Worm (Caenorhabditis elegans) whole organism, L2 larva: ENCODE results near the gene pde-2.

Experiments used
- C34F6.9 ChIP-seq: fragments of 150-350 bp; optimal IDR thresholded peaks from 2 replicates; lab custom pipeline; 2014; ENCODE audit warnings: missing biosample characterization, missing genetic modification characterization
- F13H6.1 ChIP-seq: sonication (generic microtip); optimal IDR thresholded peaks from 2 replicates; lab custom pipeline; 2016; ENCODE audit warnings: missing genetic modification characterization, missing compliant biosample characterization
- R02D3.7 ChIP-seq: fragments of 150-350 bp; optimal IDR thresholded peaks from 2 replicates; lab custom pipeline; 2014; ENCODE audit warnings: missing biosample characterization, missing genetic modification characterization
- alr-1 ChIP-seq: fragments of 150-350 bp; optimal IDR thresholded peaks from 2 replicates; lab custom pipeline; 2014; ENCODE audit warnings: missing biosample characterization, missing genetic modification characterization
- ama-1 ChIP-seq: fragments of 150-350 bp; optimal IDR thresholded peaks from 2 replicates; lab custom pipeline; 2018; ENCODE audit warnings: inconsistent platforms
- blmp-1 ChIP-seq: sonication (generic microtip); optimal IDR thresholded peaks from 2 replicates; lab custom pipeline; 2017; ENCODE audit warnings: missing genetic modification characterization, mild to moderate bottlenecking, missing compliant biosample characterization, antibody characterized with exemption, moderate library complexity; ENCODE audit not compliant: insufficient read depth
- ceh-16 ChIP-seq: fragments of 150-350 bp; optimal IDR thresholded peaks from 2 replicates; lab custom pipeline; 2014; ENCODE audit warnings: missing biosample characterization, missing genetic modification characterization
- ceh-82 ChIP-seq: fragments of 150-350 bp; optimal IDR thresholded peaks from 2 replicates; lab custom pipeline; 2014; ENCODE audit warnings: missing biosample characterization, missing genetic modification characterization
- crh-2 ChIP-seq: sonication (generic microtip); optimal IDR thresholded peaks from 2 replicates; lab custom pipeline; 2017; ENCODE audit warnings: missing biosample characterization, missing genetic modification characterization
- dmd-4 ChIP-seq: sonication (generic microtip); optimal IDR thresholded peaks from 2 replicates; lab custom pipeline; 2017; ENCODE audit warnings: missing biosample characterization, missing genetic modification characterization
- egl-27 ChIP-seq: sonication (generic microtip); optimal IDR thresholded peaks from 3 replicates; lab custom pipeline; 2017; ENCODE audit warnings: missing biosample characterization, missing genetic modification reagents, missing genetic modification characterization
- elt-1 ChIP-seq: fragments of 150-350 bp; optimal IDR thresholded peaks from 2 replicates; lab custom pipeline; 2014; ENCODE audit warnings: missing biosample characterization, missing genetic modification characterization
- elt-3 ChIP-seq: sonication (generic microtip); optimal IDR thresholded peaks from 2 replicates; lab custom pipeline; 2017; ENCODE audit warnings: missing biosample characterization, missing genetic modification characterization
- gmeb-1 ChIP-seq: fragments of 150-350 bp; optimal IDR thresholded peaks from 2 replicates; lab custom pipeline; 2014; ENCODE audit warnings: missing biosample characterization, missing genetic modification characterization
- lin-11 ChIP-seq: fragments of 150-350 bp; sonication (generic microtip); optimal IDR thresholded peaks from 2 replicates; lab custom pipeline; 2014; ENCODE audit warnings: missing biosample characterization, missing genetic modification characterization, inconsistent platforms, mixed read lengths
- lin-13 ChIP-seq: fragments of 150-350 bp; optimal IDR thresholded peaks from 2 replicates; lab custom pipeline; 2014; ENCODE audit warnings: missing biosample characterization, missing genetic modification reagents, missing genetic modification characterization
- mab-5 ChIP-seq: fragments of 150-350 bp; optimal IDR thresholded peaks from 2 replicates; lab custom pipeline; 2014; ENCODE audit warnings: missing biosample characterization, missing genetic modification characterization
- mbf-1 ChIP-seq: sonication (generic microtip); optimal IDR thresholded peaks from 2 replicates; lab custom pipeline; 2017; ENCODE audit warnings: missing biosample characterization, missing genetic modification characterization
- mdl-1 ChIP-seq, 2 experiments: fragments of 150-350 bp in 1 of 2; sonication (generic microtip) in 1 of 2; optimal IDR thresholded peaks; 2 replicates each; lab custom pipeline; 2017; ENCODE audit warnings: missing biosample characterization in 2 of 2, missing genetic modification characterization in 2 of 2
- nhr-10 ChIP-seq: sonication (generic microtip); optimal IDR thresholded peaks from 2 replicates; lab custom pipeline; 2017; ENCODE audit warnings: missing biosample characterization, missing genetic modification characterization
- nhr-11 ChIP-seq: fragments of 150-350 bp; optimal IDR thresholded peaks from 2 replicates; lab custom pipeline; 2014; ENCODE audit warnings: missing biosample characterization, missing genetic modification characterization
- nhr-12 ChIP-seq: fragments of 150-350 bp; optimal IDR thresholded peaks from 2 replicates; lab custom pipeline; 2014; ENCODE audit warnings: missing biosample characterization, missing genetic modification characterization
- nhr-129 ChIP-seq: fragments of 150-350 bp; optimal IDR thresholded peaks from 2 replicates; lab custom pipeline; 2014; ENCODE audit warnings: missing biosample characterization, missing genetic modification characterization
- nhr-21 ChIP-seq: fragments of 150-350 bp; optimal IDR thresholded peaks from 2 replicates; lab custom pipeline; 2014; ENCODE audit warnings: missing biosample characterization, missing genetic modification characterization
- nhr-237 ChIP-seq: fragments of 150-350 bp; optimal IDR thresholded peaks from 2 replicates; lab custom pipeline; 2014; ENCODE audit warnings: missing biosample characterization, missing genetic modification characterization
- nhr-25 ChIP-seq: fragments of 150-350 bp; sonication (generic microtip); optimal IDR thresholded peaks from 3 replicates; lab custom pipeline; 2014; ENCODE audit warnings: missing biosample characterization, missing genetic modification characterization
- nhr-6 ChIP-seq: fragments of 150-350 bp; optimal IDR thresholded peaks from 2 replicates; lab custom pipeline; 2014; ENCODE audit warnings: missing biosample characterization, missing genetic modification characterization
- peb-1 ChIP-seq: fragments of 150-350 bp; optimal IDR thresholded peaks from 2 replicates; lab custom pipeline; 2014; ENCODE audit warnings: missing biosample characterization, missing genetic modification characterization
- sem-4 ChIP-seq: fragments of 150-350 bp; optimal IDR thresholded peaks from 2 replicates; lab custom pipeline; 2014; ENCODE audit warnings: missing biosample characterization, missing genetic modification reagents, missing genetic modification characterization
- skn-1 ChIP-seq: sonication (generic microtip); optimal IDR thresholded peaks from 2 replicates; lab custom pipeline; 2017; ENCODE audit warnings: missing biosample characterization, missing genetic modification characterization
- sma-3 ChIP-seq: sonication (generic microtip); optimal IDR thresholded peaks from 2 replicates; lab custom pipeline; 2016; ENCODE audit warnings: missing genetic modification reagents, missing genetic modification characterization, missing compliant biosample characterization
- sma-9 ChIP-seq, 2 experiments: fragments of 150-350 bp in 1 of 2; sonication (generic microtip) in 1 of 2; optimal IDR thresholded peaks; 2 replicates each; lab custom pipeline; 2014 to 2016; ENCODE audit warnings: missing genetic modification characterization in 2 of 2, mild to moderate bottlenecking in 1 of 2, missing biosample characterization in 1 of 2, missing compliant biosample characterization in 1 of 2, missing genetic modification reagents in 1 of 2, moderate library complexity in 1 of 2
- snpc-4 ChIP-seq: fragments of 150-350 bp; optimal IDR thresholded peaks from 2 replicates; lab custom pipeline; 2014; ENCODE audit warnings: missing biosample characterization, missing genetic modification characterization
- unc-39 ChIP-seq: fragments of 150-350 bp; optimal IDR thresholded peaks from 2 replicates; lab custom pipeline; 2014; ENCODE audit warnings: missing biosample characterization, missing genetic modification characterization
- unc-55 ChIP-seq: fragments of 150-350 bp; sonication (generic microtip); optimal IDR thresholded peaks from 3 replicates; lab custom pipeline; 2014; ENCODE audit warnings: missing biosample characterization, missing genetic modification reagents, missing genetic modification characterization
- unc-62 ChIP-seq: fragments of 150-350 bp; optimal IDR thresholded peaks from 2 replicates; lab custom pipeline; 2014; ENCODE audit warnings: missing biosample characterization, missing genetic modification reagents, missing genetic modification characterization
- zag-1 ChIP-seq: fragments of 150-350 bp; optimal IDR thresholded peaks from 2 replicates; lab custom pipeline; 2014; ENCODE audit warnings: missing biosample characterization, missing genetic modification characterization
- ztf-4 ChIP-seq: fragments of 150-350 bp; optimal IDR thresholded peaks from 2 replicates; lab custom pipeline; 2014; ENCODE audit warnings: missing biosample characterization, missing genetic modification characterization

pde-2 gene

DNA sequence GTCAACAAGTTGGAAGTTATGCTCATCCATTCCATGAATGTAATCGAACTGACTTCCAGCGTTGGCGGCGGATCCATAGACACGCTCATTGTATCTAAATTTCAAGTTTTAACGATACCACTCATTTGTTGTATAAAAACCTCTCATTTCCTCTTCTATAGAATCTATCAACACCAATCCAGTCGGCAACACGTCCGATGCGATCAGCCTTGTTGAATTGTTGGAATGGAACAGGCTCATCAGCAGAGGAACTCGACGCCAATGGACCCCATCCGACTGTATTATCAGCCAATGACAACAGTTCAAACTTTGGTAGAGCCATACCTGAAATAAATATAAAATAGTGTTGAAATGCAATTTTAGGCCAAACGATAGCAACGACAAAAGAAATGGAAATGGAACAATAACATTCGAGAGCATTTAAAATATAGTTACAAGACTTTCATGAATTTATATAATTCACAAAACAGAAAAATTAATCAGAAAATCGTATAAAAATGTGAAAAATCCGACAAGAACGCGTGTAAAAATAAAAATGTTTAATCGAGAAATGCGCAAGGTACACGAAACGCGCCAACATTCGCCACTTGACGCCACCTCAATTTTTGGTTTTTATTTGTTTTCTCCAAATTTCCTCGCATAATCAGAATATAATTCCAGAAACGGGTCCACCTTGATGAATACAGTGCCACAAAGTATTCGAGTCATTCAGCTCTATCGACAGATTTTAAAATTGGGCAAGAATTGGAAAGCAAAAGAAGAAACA lies 10.3 kb downstream of the pde-2 start, which contains the start of the genes eif-3.D and R08D7.4 (continued):
- TF ChIP-seq elt-3, result no peak

DNA sequence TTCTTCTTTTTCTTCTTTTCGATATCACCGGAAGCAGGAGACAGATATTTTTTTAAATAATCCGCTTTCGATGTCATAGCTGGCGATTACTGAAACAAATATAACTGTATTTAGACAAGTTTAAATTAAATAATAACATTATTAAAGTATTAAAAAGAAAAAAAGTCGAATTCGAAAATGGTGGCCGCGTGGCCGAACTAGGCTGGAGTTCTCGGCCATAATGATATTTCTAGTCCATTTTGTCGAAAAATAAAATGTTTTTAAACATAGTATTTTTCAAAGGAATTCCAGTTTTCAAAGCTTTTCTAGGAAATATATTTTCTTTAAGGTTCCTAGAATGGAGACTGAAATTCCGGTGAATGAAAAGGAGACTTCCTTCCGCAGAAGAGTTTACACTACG lies 14.1 kb downstream of the pde-2 start, which contains the start of the genes bud-13 and rpap-2:
bud-13 (minus strand) TSS at position 89 of the 400 bp plus-strand sequence.
rpap-2 (plus strand) TSS at position 329 of the 400 bp plus-strand sequence.
- TF ChIP-seq unc-55 (GFP tag; lab: Kevin White, UChicago), result peak; percentile 14
- TF ChIP-seq crh-2, result no peak
- TF ChIP-seq, all 48 proteins: peak for 1

DNA sequence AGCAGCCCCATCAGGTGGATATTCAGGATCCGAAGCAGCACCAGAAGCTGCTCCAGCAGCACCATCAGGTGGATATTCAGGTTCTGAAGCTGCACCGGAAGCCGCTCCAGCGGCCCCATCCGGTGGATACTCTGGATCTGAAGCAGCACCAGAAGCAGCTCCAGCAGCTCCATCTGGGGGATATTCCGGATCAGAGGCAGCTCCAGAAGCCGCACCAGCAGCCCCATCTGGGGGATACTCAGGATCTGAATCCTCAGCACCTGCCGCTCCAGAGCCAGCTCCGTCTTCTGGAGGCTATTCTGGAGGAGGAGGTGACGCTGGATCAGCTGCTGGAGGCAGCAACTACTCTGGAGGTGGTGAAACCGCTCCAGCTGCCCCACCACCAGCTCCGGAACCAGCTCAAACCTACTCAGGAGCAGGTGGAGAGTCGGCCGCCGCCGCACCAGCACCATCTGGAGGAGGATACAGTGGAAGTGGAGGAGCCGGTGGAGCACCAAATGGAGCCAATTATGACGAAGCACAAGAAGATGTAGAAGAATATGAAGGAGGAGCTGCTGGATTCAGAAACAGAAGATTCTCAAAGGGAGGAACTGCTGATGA lies 16.9 kb downstream of the pde-2 start:
- TF ChIP-seq elt-3 (no peak), ceh-82 (no peak), R02D3.7 (no peak), sma-3 (GFP tag; lab: Kevin White, UChicago) (no peak), nhr-21 (no peak), lin-13 (GFP tag; lab: Kevin White, UChicago) (no peak)

DNA sequence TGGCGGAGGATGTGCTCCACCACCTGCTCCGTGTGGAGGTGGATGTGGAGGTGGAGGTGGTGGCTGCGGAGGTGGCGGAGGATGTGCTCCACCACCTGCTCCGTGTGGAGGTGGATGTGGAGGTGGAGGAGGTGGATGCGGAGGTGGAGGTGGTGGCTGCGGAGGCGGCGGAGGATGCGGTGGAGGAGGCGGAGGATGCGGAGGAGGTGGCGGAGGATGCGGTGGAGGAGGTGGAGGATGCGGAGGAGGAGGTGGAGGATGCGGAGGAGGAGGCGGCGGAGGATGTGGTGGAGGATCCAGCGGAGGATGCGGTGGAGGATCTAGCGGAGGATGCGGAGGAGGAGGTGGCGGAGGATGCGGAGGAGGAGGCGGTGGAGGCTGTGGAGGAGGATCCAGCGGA lies 19.2 kb downstream of the pde-2 start:
- TF ChIP-seq unc-39 (no peak), nhr-21 (no peak), blmp-1 (tag; lab: Kevin White, UChicago) (no peak), mdl-1 (tag; optimal IDR thresholded peaks at IDR 0.05; lab: Kevin White, UChicago) (no peak), F13H6.1 (no peak), nhr-11 (tag; lab: Kevin White, UChicago) (no peak), snpc-4 (tag; lab: Kevin White, UChicago) (no peak)

DNA sequence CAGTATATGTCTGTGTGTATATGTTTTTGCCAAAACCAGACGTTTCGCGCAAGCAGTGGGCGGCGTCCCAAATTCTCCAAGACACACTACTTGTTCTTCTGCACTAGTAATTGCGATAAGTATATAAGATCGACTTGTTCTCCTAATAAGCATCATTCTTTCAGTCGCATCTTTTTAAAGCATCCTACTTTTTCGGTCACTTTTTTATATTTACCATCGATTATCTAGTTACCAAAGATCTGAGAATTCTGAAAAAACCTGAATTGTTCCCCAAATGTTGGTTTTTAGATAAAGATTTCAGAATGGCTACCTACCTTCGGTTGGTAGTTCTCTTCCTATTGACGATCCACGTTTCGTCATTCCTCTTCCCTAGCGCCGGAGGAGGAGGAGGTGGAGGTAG lies 19.7 kb downstream of the pde-2 start, which contains the start of gene grl-25:
grl-25 (plus strand) TSS at position 301 of the 400 bp plus-strand sequence.
- TF ChIP-seq nhr-25 (tag; lab: Kevin White, UChicago) (no peak), sma-3 (GFP tag; lab: Kevin White, UChicago) (no peak), unc-62 (GFP tag; lab: Kevin White, UChicago) (no peak), elt-3 (no peak), crh-2 (no peak), skn-1 (tag; lab: Kevin White, UChicago) (no peak), nhr-21 (no peak), nhr-237 (tag; lab: Kevin White, UChicago) (no peak), nhr-12 (tag; lab: Kevin White, UChicago) (no peak)

DNA sequence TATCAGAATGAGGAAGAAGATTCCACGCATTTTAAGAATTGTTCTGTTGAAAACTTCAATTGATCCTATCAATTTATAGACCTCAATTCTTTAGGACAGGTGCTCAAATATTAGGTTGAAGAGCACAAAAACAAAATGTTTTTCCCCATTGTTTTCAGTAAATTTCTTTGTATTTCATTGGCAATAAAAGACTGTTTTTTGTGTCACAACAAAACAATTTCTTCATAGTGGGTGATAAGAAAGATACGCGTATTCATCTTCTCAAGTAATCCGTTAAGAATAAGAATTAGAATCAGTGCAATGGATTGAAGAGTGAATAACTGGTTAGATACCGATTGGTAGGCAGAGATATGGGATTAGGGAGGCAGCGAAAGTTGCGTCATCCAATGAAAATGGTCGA lies 21.0 kb downstream of the pde-2 start, which contains the start of gene ZK643.6:
ZK643.6 (minus strand) TSS at position 101 of the 400 bp plus-strand sequence.
- TF ChIP-seq nhr-6 (no peak), nhr-11 (tag; lab: Kevin White, UChicago) (no peak), elt-1 (tag; lab: Kevin White, UChicago) (no peak), nhr-129 (no peak), sma-3 (GFP tag; lab: Kevin White, UChicago) (no peak), zag-1 (tag; lab: Kevin White, UChicago) (no peak), mab-5 (tag; lab: Kevin White, UChicago) (no peak), lin-11 (tag; lab: Kevin White, UChicago) (no peak), mbf-1 (tag; lab: Kevin White, UChicago) (no peak), nhr-237 (tag; lab: Kevin White, UChicago) (no peak)

DNA sequence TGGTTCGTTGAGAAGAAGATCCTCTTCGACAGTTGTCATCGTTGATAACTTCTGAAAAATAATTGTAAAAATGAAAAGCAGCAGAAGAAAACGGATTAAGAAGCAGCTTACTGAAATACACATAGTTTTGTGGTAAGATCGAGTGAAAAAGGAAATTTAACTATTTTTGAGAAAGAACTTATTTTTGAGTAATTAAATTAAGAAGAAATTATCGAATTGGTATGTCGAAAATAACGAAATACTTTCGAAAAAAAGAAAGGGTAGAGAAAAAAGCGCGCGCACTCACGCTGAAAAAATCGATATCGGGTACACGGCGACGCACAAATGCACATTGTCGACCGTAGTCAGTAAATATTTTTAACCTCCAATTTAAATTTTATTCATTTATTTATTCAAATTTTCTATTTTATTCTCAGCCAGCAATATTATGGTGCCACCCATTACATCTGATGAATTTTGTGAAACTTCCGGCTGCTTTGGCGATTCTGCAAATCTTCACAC lies 25.5 kb downstream of the pde-2 start, which contains the start of the genes ZK643.5 and ZK643.2:
ZK643.5 (minus strand) TSS at position 51 of the 501 bp plus-strand sequence.
ZK643.2 (plus strand) TSS at position 395 of the 501 bp plus-strand sequence.
- TF ChIP-seq peb-1, result no peak
- no peak for TF ChIP-seq egl-27 (tag; lab: Kevin White, UChicago)
- TF ChIP-seq skn-1 (tag; lab: Kevin White, UChicago), result no peak
- no peak for TF ChIP-seq ama-1 (lab: Kevin White, UChicago)
- TF ChIP-seq sem-4 (tag; lab: Kevin White, UChicago), result peak; percentile 50
- TF ChIP-seq ceh-82, result no peak
- peak; percentile 72 for TF ChIP-seq gmeb-1 (tag; lab: Kevin White, UChicago)
- no peak for TF ChIP-seq ztf-4 (tag; lab: Kevin White, UChicago)
- TF ChIP-seq dmd-4 (tag; lab: Kevin White, UChicago), result no peak
- TF ChIP-seq alr-1 (tag; lab: Kevin White, UChicago), result no peak
- no peak for TF ChIP-seq nhr-10 (tag; lab: Kevin White, UChicago)
- TF ChIP-seq elt-1 (tag; lab: Kevin White, UChicago), result no peak
- TF ChIP-seq unc-55 (GFP tag; lab: Kevin White, UChicago), result peak; percentile 89
- no peak for TF ChIP-seq mdl-1 (tag; optimal IDR thresholded peaks at IDR 0.05; lab: Kevin White, UChicago)
- no peak for TF ChIP-seq blmp-1 (tag; lab: Kevin White, UChicago)
- peak; percentile 30 for TF ChIP-seq nhr-6
- peak; percentile 75 for TF ChIP-seq sma-9 (GFP tag; optimal IDR thresholded peaks at IDR 0.05; lab: Kevin White, UChicago)
- TF ChIP-seq sma-9 (tag; optimal IDR thresholded peaks at IDR 0.05; lab: Kevin White, UChicago), result no peak
- no peak for TF ChIP-seq unc-39
- peak; percentile 52 for TF ChIP-seq mab-5 (tag; lab: Kevin White, UChicago)
- peak; percentile 7 for TF ChIP-seq lin-11 (tag; lab: Kevin White, UChicago)
- no peak for TF ChIP-seq ceh-16
- TF ChIP-seq C34F6.9, result peak; percentile 79
